Fruit fly (Drosophila melanogaster) whole organism, pupa: ENCODE results near the gene Osi23.

Experiments
- CG10348 ChIP-seq: fragments of 200-800 bp; sonication (Bioruptor generic); IDR thresholded peaks from 2 replicates; pipeline ENCODE4 v1.3.6; 2022; ENCODE audit warnings: missing biosample characterization, missing genetic modification characterization
- CG12605 ChIP-seq: fragments of 200-800 bp; sonication (Bioruptor generic); IDR thresholded peaks from 2 replicates; pipeline ENCODE4 v1.3.6; 2022; ENCODE audit warnings: missing biosample characterization, missing genetic modification characterization
- CG13204 ChIP-seq: fragments of 200-800 bp; sonication (Bioruptor generic); optimal IDR thresholded peaks from 2 replicates; lab custom pipeline; 2018; ENCODE audit warnings: missing biosample characterization, mild to moderate bottlenecking, missing genetic modification characterization, moderate library complexity
- CG14655 ChIP-seq: fragments of 200-800 bp; sonication (Bioruptor generic); optimal IDR thresholded peaks from 3 replicates; lab custom pipeline; 2017; ENCODE audit warnings: mild to moderate bottlenecking, missing biosample characterization, missing genetic modification reagents, missing genetic modification characterization
- CG15710 ChIP-seq: fragments of 200-800 bp; sonication (Bioruptor generic); optimal IDR thresholded peaks from 2 replicates; lab custom pipeline; 2018; ENCODE audit warnings: missing biosample characterization, mild to moderate bottlenecking, missing genetic modification characterization, moderate library complexity
- CG17806 ChIP-seq: fragments of 200-800 bp; sonication (Bioruptor generic); optimal IDR thresholded peaks from 2 replicates; lab custom pipeline; 2018; ENCODE audit warnings: missing biosample characterization, mild to moderate bottlenecking, missing genetic modification characterization, moderate library complexity
- CG32121 ChIP-seq: fragments of 200-800 bp; sonication (Bioruptor generic); IDR thresholded peaks from 2 replicates; pipeline ENCODE4 v1.3.6; 2022; ENCODE audit warnings: missing biosample characterization, missing genetic modification characterization
- CG34367 ChIP-seq: fragments of 200-800 bp; sonication (Bioruptor generic); optimal IDR thresholded peaks from 2 replicates; lab custom pipeline; 2018; ENCODE audit warnings: missing biosample characterization, mild to moderate bottlenecking, missing genetic modification characterization
- CG4496 ChIP-seq: fragments of 200-800 bp; sonication (Bioruptor generic); IDR thresholded peaks from 3 replicates; pipeline ENCODE4 v1.3.6; 2022; ENCODE audit warnings: missing biosample characterization, missing genetic modification characterization
- CG8159 ChIP-seq: fragments of 200-800 bp; sonication (Bioruptor generic); optimal IDR thresholded peaks from 3 replicates; lab custom pipeline; 2018; ENCODE audit warnings: missing biosample characterization, mild to moderate bottlenecking, missing genetic modification characterization, moderate library complexity
- CG8301 ChIP-seq: fragments of 200-800 bp; sonication (Bioruptor generic); optimal IDR thresholded peaks from 2 replicates; lab custom pipeline; 2018; ENCODE audit warnings: missing biosample characterization, mild to moderate bottlenecking, missing genetic modification characterization
- CG9948 ChIP-seq: fragments of 200-800 bp; sonication (Bioruptor generic); optimal IDR thresholded peaks from 2 replicates; lab custom pipeline; 2018; ENCODE audit warnings: missing biosample characterization, mild to moderate bottlenecking, missing genetic modification characterization, moderate library complexity
- D1 ChIP-seq: fragments of 200-800 bp; sonication (Bioruptor generic); optimal IDR thresholded peaks from 2 replicates; lab custom pipeline; 2018; ENCODE audit warnings: missing biosample characterization, mild to moderate bottlenecking, missing genetic modification characterization, moderate library complexity
- EcR ChIP-seq: fragments of 200-800 bp; sonication (Bioruptor generic); optimal IDR thresholded peaks from 3 replicates; lab custom pipeline; 2019; ENCODE audit warnings: missing biosample characterization, missing genetic modification characterization, mild to moderate bottlenecking, moderate library complexity, missing genetic modification reagents
- Ets98B ChIP-seq: fragments of 200-800 bp; sonication (Bioruptor generic); IDR thresholded peaks from 2 replicates; pipeline ENCODE4 v1.3.6; 2022; ENCODE audit warnings: missing biosample characterization, missing genetic modification characterization
- Pif1A ChIP-seq: fragments of 200-800 bp; sonication (Bioruptor generic); optimal IDR thresholded peaks from 3 replicates; lab custom pipeline; 2016; ENCODE audit warnings: missing biosample characterization, missing genetic modification characterization
- Pif1B ChIP-seq: fragments of 200-800 bp; sonication (Bioruptor generic); optimal IDR thresholded peaks from 3 replicates; lab custom pipeline; 2016; ENCODE audit warnings: missing biosample characterization, missing genetic modification characterization
- Snoo ChIP-seq: fragments of 200-800 bp; sonication (Bioruptor generic); optimal IDR thresholded peaks from 3 replicates; lab custom pipeline; 2017; ENCODE audit warnings: missing biosample characterization, mild to moderate bottlenecking, missing genetic modification characterization, inconsistent platforms
- fd96Ca ChIP-seq: fragments of 200-800 bp; sonication (Bioruptor generic); IDR thresholded peaks from 3 replicates; pipeline ENCODE4 v1.3.6; 2022; ENCODE audit warnings: missing biosample characterization, missing genetic modification characterization
- gl ChIP-seq: fragments of 200-800 bp; sonication (Bioruptor generic); optimal IDR thresholded peaks from 2 replicates; lab custom pipeline; 2018; ENCODE audit warnings: missing biosample characterization, mild to moderate bottlenecking, missing genetic modification characterization
- rn ChIP-seq: fragments of 200-800 bp; sonication (Bioruptor generic); IDR thresholded peaks from 2 replicates; pipeline ENCODE4 v1.3.6; 2022; ENCODE audit warnings: missing biosample characterization, missing genetic modification characterization

The Osi23 gene

DNA sequence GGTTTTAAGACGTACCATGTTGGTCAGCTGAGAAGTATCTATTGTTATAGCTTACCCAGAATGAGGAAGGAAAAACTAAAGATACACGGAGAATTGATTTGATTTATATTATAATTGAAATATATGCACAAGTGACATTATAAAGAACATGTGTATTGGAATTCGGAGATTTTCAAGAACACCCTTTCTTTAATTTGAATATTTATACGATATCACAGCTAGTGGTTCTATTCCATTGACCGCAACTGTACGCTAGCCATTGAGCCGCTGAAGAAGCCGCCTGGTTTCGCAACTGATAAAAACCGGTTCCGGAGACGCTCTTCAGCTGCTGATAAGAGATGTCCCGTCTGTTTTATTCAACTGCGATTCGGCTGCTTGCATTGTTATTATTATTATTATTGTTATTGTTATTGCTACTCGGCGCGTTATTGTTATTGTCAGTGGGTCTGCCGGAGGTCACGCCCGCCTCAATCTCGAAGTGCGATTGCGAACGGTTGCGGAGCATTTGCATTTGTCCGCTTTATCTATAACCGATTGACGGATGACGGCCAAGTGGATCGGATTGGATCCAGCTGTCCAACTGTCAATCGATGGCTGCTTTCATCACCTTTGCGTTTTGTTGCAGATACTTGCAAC lies 16.9 kb upstream of the Osi23 start:
- TF ChIP-seq CG4496 (GFP tag; lab: Robert Waterston, UW): peak; percentile 41; the same call in 2 of the 3 replicates
- TF ChIP-seq CG15710 (tag; lab: Kevin White, UChicago): peak; percentile 67
- peak; percentile 58 for TF ChIP-seq CG17806 (tag; lab: Kevin White, UChicago)
- peak; percentile 36 for TF ChIP-seq Snoo (tag; lab: Kevin White, UChicago)
- TF ChIP-seq CG10348: no peak
- peak; percentile 58 for TF ChIP-seq CG34367
- no peak for TF ChIP-seq gl
- no peak for TF ChIP-seq Pif1A
- TF ChIP-seq Pif1B (GFP tag; lab: Kevin White, UChicago): peak; percentile 48
- peak; percentile 58 for TF ChIP-seq EcR
- peak; percentile 56; the same call in 1 of the 2 replicates for TF ChIP-seq Ets98B (GFP tag; lab: Robert Waterston, UW)
- TF ChIP-seq D1 (tag; lab: Kevin White, UChicago): no peak
- peak; percentile 66 for TF ChIP-seq CG8159 (tag; lab: Kevin White, UChicago)
- peak; percentile 63 for TF ChIP-seq CG32121 (GFP tag; lab: Robert Waterston, UW)
- no peak for TF ChIP-seq fd96Ca
- TF ChIP-seq CG13204: peak; percentile 59
- TF ChIP-seq CG12605 (GFP tag; lab: Robert Waterston, UW): peak; percentile 65
- TF ChIP-seq CG8301: peak; percentile 63
- no peak for TF ChIP-seq rn
- TF ChIP-seq CG14655: no peak
- TF ChIP-seq CG9948 (tag; lab: Kevin White, UChicago): peak; percentile 55

DNA sequence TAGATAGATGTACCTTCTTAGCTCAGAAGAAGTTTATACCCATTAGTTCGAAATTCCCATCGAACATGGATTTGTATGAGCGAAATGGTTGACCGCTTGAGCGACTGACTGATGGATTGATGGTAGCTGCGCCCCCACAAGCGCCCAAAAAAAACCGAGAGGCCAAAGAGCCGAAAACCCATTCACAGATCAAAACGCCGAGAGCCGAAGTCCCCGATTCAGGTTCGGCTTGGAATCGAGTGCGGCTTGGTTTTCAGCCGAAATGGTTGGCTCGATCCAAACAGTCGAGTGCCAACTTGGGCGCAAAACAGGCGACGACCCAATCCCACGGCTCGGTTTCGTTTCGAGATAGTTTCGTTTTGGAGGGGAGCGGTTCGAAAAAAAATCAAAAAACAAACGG lies 15.3 kb upstream of the Osi23 start:
- TF ChIP-seq rn (no peak), CG4496 (GFP tag; lab: Robert Waterston, UW) (0 out of 3 replicates have a peak, but pooled peaks have one; percentile 13), CG32121 (GFP tag; lab: Robert Waterston, UW) (0 out of 2 replicates have a peak, but pooled peaks have one; percentile 41), CG15710 (tag; lab: Kevin White, UChicago) (no peak)
- TF ChIP-seq, all 21 proteins: peak for 2

- no peak for TF ChIP-seq CG34367
- TF ChIP-seq CG14655: no peak
- no peak for TF ChIP-seq EcR
- TF ChIP-seq rn: no peak
- TF ChIP-seq Ets98B (GFP tag; lab: Robert Waterston, UW): no peak
- no peak for TF ChIP-seq CG15710 (tag; lab: Kevin White, UChicago)
- no peak for TF ChIP-seq CG17806 (tag; lab: Kevin White, UChicago)
- TF ChIP-seq D1 (tag; lab: Kevin White, UChicago): no peak
- no peak for TF ChIP-seq CG32121 (GFP tag; lab: Robert Waterston, UW)
- no peak for TF ChIP-seq gl
- no peak for TF ChIP-seq CG12605 (GFP tag; lab: Robert Waterston, UW)
- no peak for TF ChIP-seq Snoo (tag; lab: Kevin White, UChicago)
- TF ChIP-seq, all 21 proteins: peak for 0
Observed at dm6 chr3R:30459066-30459935, 14.5 kb upstream of the Osi23 start, which contains the start of the genes CG2224 and CDase. TSS of gene CG2224 (minus strand) at chr3R:30459300. TSS of gene CDase (plus strand) at chr3R:30459521.

DNA sequence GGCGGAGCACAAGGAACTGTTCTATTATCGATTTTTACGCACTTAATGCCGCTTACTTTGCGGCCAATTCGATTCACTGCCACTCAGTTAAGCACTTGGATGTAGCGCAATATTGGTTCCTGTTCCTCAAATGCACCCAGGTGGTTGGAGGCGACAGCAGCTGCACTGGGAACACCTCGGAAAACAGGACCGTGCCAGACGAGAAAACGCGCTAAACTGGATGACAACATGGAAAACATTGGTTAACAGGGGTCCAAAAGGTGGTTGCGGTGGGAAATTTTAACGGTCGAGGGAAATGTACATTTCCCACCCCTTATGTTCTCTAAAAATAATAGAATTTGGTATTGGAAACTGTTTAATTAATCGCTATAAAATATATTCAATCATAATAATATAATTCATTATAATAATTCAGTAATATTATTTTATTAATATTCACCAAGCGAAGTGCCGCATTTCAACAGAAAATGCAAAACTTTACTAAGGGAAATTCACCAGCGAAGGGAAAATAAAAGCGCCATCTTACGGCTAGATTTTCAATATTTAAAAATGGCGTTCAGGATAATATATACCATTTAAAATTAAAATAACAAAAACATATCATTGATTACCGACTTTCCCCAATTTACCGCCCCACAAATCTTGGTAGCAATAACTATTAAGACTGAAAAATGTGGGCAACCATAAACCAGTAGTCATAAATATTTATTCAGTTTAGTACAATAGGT lies 11.1 kb upstream of the Osi23 start, which contains the start of gene aralar1:
Gene aralar1, minus strand, starts transcription at position 51 of the 728 bp plus-strand sequence.
- TF ChIP-seq CG14655 (no peak), CG4496 (GFP tag; lab: Robert Waterston, UW) (no peak)

DNA sequence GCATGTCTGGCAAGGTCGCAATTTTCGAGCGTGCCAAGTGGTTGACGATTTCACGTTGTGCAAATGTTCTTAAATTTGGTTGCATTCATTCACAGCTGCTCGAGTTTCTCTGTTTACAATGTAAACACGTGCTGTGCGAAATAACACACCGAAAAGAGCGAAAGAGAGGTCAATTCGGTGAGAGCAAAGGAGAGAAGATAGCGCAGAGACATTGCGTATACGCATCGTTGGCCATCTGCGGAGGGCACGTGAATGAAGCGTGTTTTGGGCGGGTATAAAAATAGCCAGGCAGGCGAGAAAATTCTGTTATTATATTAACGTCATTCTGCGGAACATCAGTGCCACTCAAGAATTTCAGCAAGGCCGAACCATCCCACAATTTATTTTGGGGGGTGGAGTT lies 9.6 kb upstream of the Osi23 start:
- TF ChIP-seq Ets98B (GFP tag; lab: Robert Waterston, UW) (no peak), Snoo (tag; lab: Kevin White, UChicago) (no peak), rn (no peak), CG9948 (tag; lab: Kevin White, UChicago) (no peak), CG12605 (GFP tag; lab: Robert Waterston, UW) (no peak), CG8301 (no peak), CG15710 (tag; lab: Kevin White, UChicago) (no peak), CG13204 (no peak), CG4496 (GFP tag; lab: Robert Waterston, UW) (no peak), EcR (no peak), gl (no peak), CG14655 (no peak), CG32121 (GFP tag; lab: Robert Waterston, UW) (no peak), D1 (tag; lab: Kevin White, UChicago) (no peak), CG34367 (no peak), fd96Ca (no peak), CG8159 (tag; lab: Kevin White, UChicago) (no peak), Pif1B (GFP tag; lab: Kevin White, UChicago) (no peak), CG17806 (tag; lab: Kevin White, UChicago) (no peak), CG10348 (no peak)
